Fruit fly (Drosophila melanogaster) whole organism, wandering third instar larva: Measurements from ENCODE around the gene Pp2C1.

Experiments
- Abd-B ChIP-seq: fragments of >200 bp; optimal IDR thresholded peaks from 2 replicates; lab custom pipeline; 2017; ENCODE audit warnings: missing biosample characterization, missing genetic modification characterization
- CG32264 ChIP-seq: fragments of 200-800 bp; sonication (Bioruptor generic); optimal IDR thresholded peaks from 2 replicates; lab custom pipeline; 2016; ENCODE audit warnings: missing biosample characterization, missing genetic modification characterization
- CG9705 ChIP-seq: fragments of 200-800 bp; sonication (Bioruptor generic); optimal IDR thresholded peaks from 2 replicates; lab custom pipeline; 2018; ENCODE audit warnings: missing biosample characterization, mild to moderate bottlenecking, missing genetic modification characterization
- CrebA ChIP-seq: fragments of 200-800 bp; sonication (Bioruptor generic); optimal IDR thresholded peaks from 2 replicates; lab custom pipeline; 2016; ENCODE audit warnings: missing biosample characterization, mild to moderate bottlenecking, missing genetic modification characterization, borderline replicate concordance
- Dfd ChIP-seq: fragments of >200 bp; optimal IDR thresholded peaks from 2 replicates; lab custom pipeline; 2017; ENCODE audit warnings: missing biosample characterization, missing genetic modification characterization
- Dif ChIP-seq: fragments of 200-275, 200-300 bp; sonication (Bioruptor generic); optimal IDR thresholded peaks from 2 replicates; lab custom pipeline; 2018; ENCODE audit warnings: missing biosample characterization, missing genetic modification characterization; ENCODE audit not compliant: partially characterized antibody
- GATAd ChIP-seq: sonication (Bioruptor generic); optimal IDR thresholded peaks from 2 replicates; lab custom pipeline; 2016; ENCODE audit warnings: missing biosample characterization, missing genetic modification characterization
- HLH106 ChIP-seq: fragments of 200-800 bp; optimal IDR thresholded peaks from 3 replicates; lab custom pipeline; 2019; ENCODE audit warnings: missing biosample characterization, mild to moderate bottlenecking, missing genetic modification characterization, moderate library complexity
- Hnf4 ChIP-seq: fragments of 200-800 bp; sonication (Bioruptor generic); optimal IDR thresholded peaks from 2 replicates; lab custom pipeline; 2016; ENCODE audit warnings: missing biosample characterization, mild to moderate bottlenecking, missing genetic modification characterization
- Hr78 ChIP-seq: fragments of >200 bp; optimal IDR thresholded peaks from 2 replicates; lab custom pipeline; 2017; ENCODE audit warnings: missing biosample characterization, missing genetic modification characterization
- Hr83 ChIP-seq: fragments of 200-300 bp; sonication (Bioruptor generic); optimal IDR thresholded peaks from 2 replicates; lab custom pipeline; 2016; ENCODE audit warnings: missing biosample characterization, mild to moderate bottlenecking, missing genetic modification characterization, moderate library complexity; ENCODE audit not compliant: poor library complexity, severe bottlenecking
- Jra ChIP-seq: sonication (Bioruptor generic); optimal IDR thresholded peaks from 2 replicates; lab custom pipeline; 2016; ENCODE audit warnings: missing biosample characterization, missing genetic modification characterization
- Mio ChIP-seq: sonication (Bioruptor generic); optimal IDR thresholded peaks from 2 replicates; lab custom pipeline; 2016; ENCODE audit warnings: missing biosample characterization, missing genetic modification characterization
- Myc ChIP-seq: fragments of >200 bp; optimal IDR thresholded peaks from 2 replicates; lab custom pipeline; 2017
- N ChIP-seq: fragments of >200 bp; optimal IDR thresholded peaks from 2 replicates; lab custom pipeline; 2018; ENCODE audit warnings: missing biosample characterization, missing external identifiers, missing genetic modification characterization
- OdsH ChIP-seq: fragments of 200-800 bp; sonication (Bioruptor generic); optimal IDR thresholded peaks from 2 replicates; lab custom pipeline; 2016; ENCODE audit warnings: missing biosample characterization, mild to moderate bottlenecking, missing genetic modification characterization
- Rel ChIP-seq, 2 experiments: fragments of 200-800 bp; sonication (Bioruptor generic) in 1 of 2; optimal IDR thresholded peaks; 2 replicates in 1 of 2; 3 replicates in 1 of 2; lab custom pipeline; 2016 to 2019; ENCODE audit warnings: mild to moderate bottlenecking in 2 of 2, missing biosample characterization in 2 of 2, missing genetic modification characterization in 2 of 2, moderate library complexity in 1 of 2
- Sp1 ChIP-seq: fragments of 200-800 bp; sonication (Bioruptor generic); optimal IDR thresholded peaks from 3 replicates; lab custom pipeline; 2019; ENCODE audit warnings: missing biosample characterization, mild to moderate bottlenecking, missing genetic modification characterization, moderate library complexity
- Vsx2 ChIP-seq: fragments of 200-300, 225-300 bp; sonication (Bioruptor generic); optimal IDR thresholded peaks from 2 replicates; lab custom pipeline; 2018; ENCODE audit warnings: missing biosample characterization, missing genetic modification characterization; ENCODE audit not compliant: partially characterized antibody
- br ChIP-seq: fragments of 200-800 bp; sonication (Bioruptor generic); optimal IDR thresholded peaks from 2 replicates; lab custom pipeline; 2016; ENCODE audit warnings: missing biosample characterization, missing genetic modification characterization
- brk ChIP-seq: fragments of 200-800 bp; sonication (Bioruptor generic); optimal IDR thresholded peaks from 2 replicates; lab custom pipeline; 2016; ENCODE audit warnings: missing biosample characterization, mild to moderate bottlenecking, missing genetic modification characterization
- dl ChIP-seq, 2 experiments: fragments of 175-275, 200-275 bp in 1 of 2; fragments of 200-275 bp in 1 of 2; sonication (Bioruptor generic); optimal IDR thresholded peaks; lab custom pipeline; 2018; ENCODE audit warnings: mild to moderate bottlenecking in 2 of 2, missing biosample characterization in 2 of 2, missing genetic modification characterization in 2 of 2, moderate library complexity in 2 of 2; ENCODE audit not compliant: partially characterized antibody in 2 of 2, insufficient read depth in 1 of 2
- dmrt93B ChIP-seq: fragments of 200-800 bp; sonication (Bioruptor generic); optimal IDR thresholded peaks from 2 replicates; lab custom pipeline; 2018; ENCODE audit warnings: missing biosample characterization, mild to moderate bottlenecking, missing genetic modification characterization
- dsf ChIP-seq: sonication (Bioruptor generic); optimal IDR thresholded peaks from 2 replicates; lab custom pipeline; 2016; ENCODE audit warnings: missing biosample characterization, missing genetic modification characterization, borderline replicate concordance
- ey ChIP-seq: fragments of 200-800 bp; sonication (Bioruptor generic); optimal IDR thresholded peaks from 2 replicates; lab custom pipeline; 2016; ENCODE audit warnings: missing biosample characterization, missing genetic modification characterization
- foxo ChIP-seq, 2 experiments: fragments of 200-800 bp; sonication (Bioruptor generic); optimal IDR thresholded peaks; 2 replicates in 1 of 2; 3 replicates in 1 of 2; lab custom pipeline; 2016 to 2017; ENCODE audit warnings: missing biosample characterization in 2 of 2, missing genetic modification characterization in 2 of 2
- fru ChIP-seq: fragments of 200-800 bp; sonication (Bioruptor generic); optimal IDR thresholded peaks from 3 replicates; lab custom pipeline; 2016; ENCODE audit warnings: missing biosample characterization, mild to moderate bottlenecking, missing genetic modification characterization
- h ChIP-seq: fragments of 200-800 bp; sonication (Bioruptor generic); optimal IDR thresholded peaks from 3 replicates; lab custom pipeline; 2016; ENCODE audit warnings: missing biosample characterization, mild to moderate bottlenecking, missing genetic modification characterization
- jim ChIP-seq: fragments of 175-275, 200-325 bp; sonication (Bioruptor generic); optimal IDR thresholded peaks from 2 replicates; lab custom pipeline; 2016; ENCODE audit warnings: missing biosample characterization, mild to moderate bottlenecking, missing genetic modification characterization
- lola ChIP-seq: fragments of >200 bp; optimal IDR thresholded peaks from 2 replicates; lab custom pipeline; 2017; ENCODE audit warnings: missing biosample characterization, missing genetic modification characterization
- pan ChIP-seq: fragments of >200 bp; optimal IDR thresholded peaks from 2 replicates; lab custom pipeline; 2017
- psq ChIP-seq: fragments of 200-800 bp; sonication (Bioruptor generic); optimal IDR thresholded peaks from 3 replicates; lab custom pipeline; 2017; ENCODE audit warnings: missing biosample characterization, mild to moderate bottlenecking, missing genetic modification characterization, moderate library complexity
- rgr ChIP-seq: fragments of 200-800 bp; sonication (Bioruptor generic); optimal IDR thresholded peaks from 3 replicates; lab custom pipeline; 2016; ENCODE audit warnings: missing biosample characterization, mild to moderate bottlenecking, missing genetic modification characterization
- sage ChIP-seq: fragments of 200-800 bp; sonication (Bioruptor generic); optimal IDR thresholded peaks from 2 replicates; lab custom pipeline; 2016; ENCODE audit warnings: missing biosample characterization, mild to moderate bottlenecking, missing genetic modification characterization
- sv ChIP-seq: fragments of 200-800 bp; sonication (Bioruptor generic); optimal IDR thresholded peaks from 3 replicates; lab custom pipeline; 2016; ENCODE audit warnings: missing biosample characterization, missing genetic modification characterization
- tai ChIP-seq: sonication (Bioruptor generic); optimal IDR thresholded peaks from 2 replicates; lab custom pipeline; 2016; ENCODE audit warnings: missing biosample characterization, missing genetic modification characterization
- usp ChIP-seq: fragments of >200 bp; optimal IDR thresholded peaks from 2 replicates; lab custom pipeline; 2017; ENCODE audit warnings: missing biosample characterization, missing genetic modification characterization
- woc ChIP-seq: sonication (Bioruptor generic); optimal IDR thresholded peaks from 2 replicates; lab custom pipeline; 2016; ENCODE audit warnings: missing biosample characterization, mild to moderate bottlenecking, missing genetic modification characterization

The Pp2C1 gene

dm6 chrX:4691226-4691625 is 4.5 kb upstream of the Pp2C1 start:
- peak; percentile 30 for TF ChIP-seq HLH106 (tag; lab: Kevin White, UChicago)
- TF ChIP-seq Sp1 (GFP tag; lab: Kevin White, UChicago) = peak; percentile 1
- peak; percentile 10 for TF ChIP-seq rgr (GFP tag; lab: Kevin White, UChicago)
- TF ChIP-seq br (GFP tag; lab: Kevin White, UChicago) = no peak
- peak in 1 of 2 experiments; percentile 19 for TF ChIP-seq foxo (GFP tag; optimal IDR thresholded peaks at IDR 0.05; lab: Kevin White, UChicago)
- TF ChIP-seq, all 38 proteins: peak for 4

dm6 chrX:4690767-4691166 is 4.1 kb upstream of the Pp2C1 start:
- TF ChIP-seq N (no peak), Dfd (GFP tag; lab: Kevin White, UChicago) (no peak), sv (GFP tag; lab: Kevin White, UChicago) (no peak), HLH106 (tag; lab: Kevin White, UChicago) (no peak), dl (GFP tag; optimal IDR thresholded peaks at IDR 0.05; lab: Kevin White, UChicago; ENCODE audit: insufficient read depth in 1 of 2, partially characterized antibody in 2 of 2) (no peak), lola (no peak), woc (GFP tag; lab: Kevin White, UChicago) (no peak), h (GFP tag; lab: Kevin White, UChicago) (no peak), dsf (GFP tag; lab: Kevin White, UChicago) (no peak), GATAd (no peak), CrebA (GFP tag; lab: Kevin White, UChicago) (no peak), rgr (GFP tag; lab: Kevin White, UChicago) (no peak), jim (GFP tag; lab: Kevin White, UChicago) (no peak), Hr78 (no peak), fru (GFP tag; lab: Kevin White, UChicago) (no peak), dmrt93B (GFP tag; lab: Kevin White, UChicago) (no peak), pan (lab: Kevin White, UChicago) (no peak), foxo (GFP tag; optimal IDR thresholded peaks at IDR 0.05; lab: Kevin White, UChicago) (no peak), psq (GFP tag; lab: Kevin White, UChicago) (no peak)
- TF ChIP-seq, all 38 proteins: peak for 0

dm6 chrX:4687778-4688399 is 1.2 kb upstream of the Pp2C1 start, which contains the start of gene ctp:
Gene ctp (plus strand): TSS chrX:4687800.
- peak; percentile 52 for TF ChIP-seq rgr (GFP tag; lab: Kevin White, UChicago)
- TF ChIP-seq ey (GFP tag; lab: Kevin White, UChicago) = peak; percentile 52
- TF ChIP-seq Mio (GFP tag; lab: Kevin White, UChicago) = no peak
- peak; percentile 75 for TF ChIP-seq Myc (lab: Kevin White, UChicago)
- peak in 1 of 2 experiments; percentile 60 for TF ChIP-seq foxo (GFP tag; optimal IDR thresholded peaks at IDR 0.05; lab: Kevin White, UChicago)
- TF ChIP-seq sage (GFP tag; lab: Kevin White, UChicago) = no peak
- TF ChIP-seq CG9705 (GFP tag; lab: Kevin White, UChicago) = peak; percentile 14
- TF ChIP-seq Vsx2 = no peak
- TF ChIP-seq CG32264 (GFP tag; lab: Kevin White, UChicago) = peak; percentile 30
- TF ChIP-seq tai = peak; percentile 65
- TF ChIP-seq dsf (GFP tag; lab: Kevin White, UChicago) = no peak
- TF ChIP-seq Dif = peak; percentile 76
- peak; percentile 12 for TF ChIP-seq sv (GFP tag; lab: Kevin White, UChicago)
- TF ChIP-seq dl (GFP tag; optimal IDR thresholded peaks at IDR 0.05; lab: Kevin White, UChicago; ENCODE audit: insufficient read depth in 1 of 2, partially characterized antibody in 2 of 2) = peak in 1 of 2 experiments; percentile 40
- peak; percentile 20 for TF ChIP-seq psq (GFP tag; lab: Kevin White, UChicago)
- peak; percentile 46 for TF ChIP-seq HLH106 (tag; lab: Kevin White, UChicago)
- peak; percentile 59 for TF ChIP-seq Sp1 (GFP tag; lab: Kevin White, UChicago)
- no peak for TF ChIP-seq N
- peak; percentile 58 for TF ChIP-seq Hnf4 (GFP tag; lab: Kevin White, UChicago)
- TF ChIP-seq Dfd (GFP tag; lab: Kevin White, UChicago) = no peak
- no peak for TF ChIP-seq lola
- peak; percentile 65 for TF ChIP-seq br (GFP tag; lab: Kevin White, UChicago)
- peak; percentile 54 for TF ChIP-seq fru (GFP tag; lab: Kevin White, UChicago)
- TF ChIP-seq pan (lab: Kevin White, UChicago) = no peak
- no peak for TF ChIP-seq usp
- TF ChIP-seq GATAd = no peak
- TF ChIP-seq brk (GFP tag; lab: Kevin White, UChicago) = no peak
- TF ChIP-seq Abd-B = no peak
- no peak for TF ChIP-seq jim (GFP tag; lab: Kevin White, UChicago)
- peak; percentile 67 for TF ChIP-seq Hr83 (GFP tag; lab: Kevin White, UChicago)
- peak; percentile 38 for TF ChIP-seq Rel (GFP tag; optimal IDR thresholded peaks at IDR 0.05; lab: Kevin White, UChicago)
- peak; percentile 98 for TF ChIP-seq Rel (tag; optimal IDR thresholded peaks at IDR 0.05; lab: Kevin White, UChicago)
- no peak for TF ChIP-seq Hr78
- no peak for TF ChIP-seq CrebA (GFP tag; lab: Kevin White, UChicago)
- no peak for TF ChIP-seq dmrt93B (GFP tag; lab: Kevin White, UChicago)
- TF ChIP-seq woc (GFP tag; lab: Kevin White, UChicago) = peak; percentile 82
- TF ChIP-seq OdsH = peak; percentile 19
- peak; percentile 63 for TF ChIP-seq h (GFP tag; lab: Kevin White, UChicago)
- peak; percentile 77 for TF ChIP-seq Jra (GFP tag; lab: Kevin White, UChicago)
